Worm (Caenorhabditis elegans) whole organism, L4/young adult: ENCODE data around the gene irld-11.

ENCODE experiments used
- W03F9.2 ChIP-seq: fragments of 150-350 bp; optimal IDR thresholded peaks from 2 replicates; lab custom pipeline; 2014; ENCODE audit warnings: missing biosample characterization, missing genetic modification characterization
- dao-5 ChIP-seq: sonication (generic microtip); optimal IDR thresholded peaks from 2 replicates; lab custom pipeline; 2016; ENCODE audit warnings: missing genotype, missing genetic modification characterization, moderate library complexity, missing compliant biosample characterization
- him-1 ChIP-seq: sonication (generic microtip); optimal IDR thresholded peaks from 2 replicates; lab custom pipeline; 2016; ENCODE audit warnings: missing genotype, missing genetic modification reagents, missing genetic modification characterization, missing compliant biosample characterization

irld-11 gene

DNA sequence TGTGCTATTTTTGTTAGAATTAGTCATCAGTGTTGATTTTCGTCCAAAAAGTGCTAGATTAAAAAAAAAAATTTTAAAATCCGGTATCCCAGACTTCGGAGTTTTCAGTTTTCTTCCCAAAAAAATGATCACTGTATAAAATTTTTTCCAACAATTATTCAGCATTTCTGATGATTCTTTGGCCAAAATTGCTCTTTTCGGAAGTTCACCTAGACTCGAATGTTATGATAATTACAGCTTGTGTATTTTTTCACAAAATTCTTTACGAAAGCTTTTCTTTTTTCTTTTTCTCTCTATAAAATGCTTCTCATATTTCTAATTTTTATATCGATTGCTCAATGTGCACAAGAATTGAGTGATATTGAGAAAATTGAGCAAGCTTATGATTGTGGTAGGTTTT lies 23.2 kb upstream of the irld-11 start, which contains the start of gene irld-17:
Gene irld-17, plus strand, starts transcription at position 301 of the 400 bp plus-strand sequence.
- TF ChIP-seq dao-5 (no peak), W03F9.2 (no peak), him-1 (tag; lab: Kevin White, UChicago) (no peak)

DNA sequence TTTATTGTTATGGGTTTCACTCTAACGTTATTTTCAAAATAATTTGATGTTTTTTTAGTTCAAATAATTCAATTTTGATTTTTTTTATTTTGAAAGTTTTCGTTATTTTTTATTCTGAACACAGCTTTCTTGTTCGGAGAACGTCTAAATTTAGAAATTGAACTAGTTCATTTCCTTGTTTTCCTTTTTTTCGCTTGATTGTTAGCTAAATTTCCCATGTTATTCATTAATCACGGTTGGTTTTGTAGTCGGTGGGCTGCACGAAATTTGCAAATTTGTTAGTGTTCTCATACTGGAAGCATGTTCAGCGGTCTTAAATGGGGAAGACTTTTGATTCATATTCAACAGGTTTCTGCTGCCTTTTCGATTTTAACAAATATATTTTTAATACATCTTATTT lies 19.1 kb upstream of the irld-11 start, which contains the start of gene str-222:
Gene str-222, plus strand, starts transcription at position 301 of the 400 bp plus-strand sequence.
- TF ChIP-seq him-1 (tag; lab: Kevin White, UChicago): no peak
- TF ChIP-seq dao-5: no peak
- no peak for TF ChIP-seq W03F9.2

DNA sequence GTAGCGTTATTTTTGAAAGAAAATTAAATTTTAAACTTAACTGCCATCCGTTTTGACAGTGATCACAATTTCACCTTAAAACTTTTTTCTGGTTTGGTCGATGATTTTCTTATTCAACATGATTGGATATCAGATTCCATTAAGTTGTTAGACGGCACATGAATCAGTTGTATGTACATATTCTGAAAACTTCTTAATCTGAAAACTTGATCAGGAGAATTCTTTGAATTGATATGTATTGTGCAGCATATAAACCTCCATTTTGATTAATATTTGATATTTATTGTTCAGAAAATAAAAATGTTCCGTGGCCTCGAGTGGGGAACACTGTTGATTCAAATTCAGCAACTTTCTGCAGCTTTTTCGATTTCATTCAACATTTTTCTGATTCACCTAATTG lies 14.9 kb upstream of the irld-11 start, which contains the start of gene str-221:
Gene str-221, plus strand, starts transcription at position 301 of the 400 bp plus-strand sequence.
- TF ChIP-seq him-1 (tag; lab: Kevin White, UChicago) (no peak), dao-5 (no peak), W03F9.2 (no peak)

DNA sequence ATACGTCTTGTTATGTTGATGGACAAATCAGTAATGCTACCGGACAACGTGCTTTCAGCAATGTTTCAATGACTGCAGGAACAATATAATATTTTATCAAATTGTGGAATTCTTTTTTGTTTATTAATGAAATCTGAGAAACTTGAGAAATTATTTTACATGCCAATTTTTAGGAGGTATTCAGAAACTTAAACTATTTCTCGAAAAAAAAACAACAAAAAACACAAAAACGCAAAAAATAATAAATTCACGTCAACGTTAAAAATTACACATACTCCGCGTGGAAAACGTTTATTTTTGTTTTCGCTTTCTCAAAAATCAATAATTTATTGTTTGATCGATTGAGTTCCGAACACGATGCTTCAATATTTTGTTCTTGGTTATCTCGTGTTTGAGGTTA lies 12.7 kb upstream of the irld-11 start, which contains the start of gene Y46H3D.1:
Gene Y46H3D.1, plus strand, starts transcription at position 301 of the 400 bp plus-strand sequence.
- no peak for TF ChIP-seq W03F9.2

DNA sequence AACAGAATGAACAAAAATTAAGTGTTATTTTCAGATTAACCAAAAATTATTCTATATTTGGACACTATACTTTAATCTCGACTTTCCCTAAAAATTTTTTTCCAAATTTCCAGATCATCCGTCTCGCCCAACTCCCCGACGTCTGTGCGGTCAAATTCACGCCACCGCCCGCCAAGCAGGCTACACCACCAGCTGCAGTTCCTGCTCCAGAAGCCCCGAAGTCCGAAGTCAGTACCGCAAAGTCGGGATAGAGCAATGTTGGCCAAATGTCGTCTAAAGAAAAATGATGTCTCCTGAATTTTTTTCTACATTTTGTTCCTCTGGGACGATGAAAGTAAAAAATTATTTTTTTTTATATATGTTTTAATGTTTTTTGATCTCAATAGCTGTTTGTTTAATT lies 12.2 kb upstream of the irld-11 start:
- TF ChIP-seq him-1 (tag; lab: Kevin White, UChicago): no peak
- TF ChIP-seq W03F9.2: no peak
- no peak for TF ChIP-seq dao-5

DNA sequence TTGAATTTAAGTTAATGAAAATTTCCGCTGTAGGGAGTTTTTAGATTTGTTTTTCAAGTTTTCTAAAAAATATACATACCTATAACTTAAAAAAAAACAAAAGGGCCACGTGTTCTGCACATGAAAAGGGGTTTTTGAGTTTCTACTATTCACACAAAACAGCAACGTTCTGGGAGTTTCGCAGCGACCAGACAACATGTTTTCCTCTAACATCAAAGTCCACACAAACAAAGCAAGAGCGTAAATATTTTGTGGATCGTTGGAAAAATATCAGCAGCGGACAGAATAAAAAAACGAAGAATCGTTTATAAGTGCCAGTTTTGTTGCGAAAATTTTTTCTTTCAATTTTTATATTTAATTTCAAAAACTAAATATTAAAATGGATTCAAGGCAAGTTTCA lies 11.1 kb upstream of the irld-11 start, which contains the start of gene alh-2:
Gene alh-2, plus strand, starts transcription at position 284 of the 400 bp plus-strand sequence.
- TF ChIP-seq W03F9.2 (no peak), him-1 (tag; lab: Kevin White, UChicago) (no peak), dao-5 (no peak)

DNA sequence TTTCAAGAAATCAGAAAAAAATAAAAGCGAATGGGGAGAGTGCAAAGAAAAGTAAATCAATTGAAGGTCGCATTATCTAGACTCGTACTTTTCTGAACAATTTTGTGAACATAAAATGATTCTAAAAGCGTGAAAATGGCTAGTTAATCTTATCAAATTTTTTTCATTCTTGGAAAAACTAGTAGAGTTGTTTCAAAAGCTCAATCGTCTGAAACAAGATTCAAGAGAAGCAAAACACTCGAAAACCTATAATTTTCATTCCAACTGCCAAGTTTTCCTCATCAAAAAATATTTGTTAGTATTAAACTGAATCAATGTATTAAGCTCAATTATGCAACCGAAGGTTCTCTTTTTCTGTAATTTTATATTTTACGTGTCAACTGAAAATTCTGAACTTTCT lies 6.9 kb upstream of the irld-11 start, which contains the start of gene irld-45:
Gene irld-45, plus strand, starts transcription at position 301 of the 400 bp plus-strand sequence.
- TF ChIP-seq W03F9.2 (no peak), dao-5 (no peak), him-1 (tag; lab: Kevin White, UChicago) (no peak)

DNA sequence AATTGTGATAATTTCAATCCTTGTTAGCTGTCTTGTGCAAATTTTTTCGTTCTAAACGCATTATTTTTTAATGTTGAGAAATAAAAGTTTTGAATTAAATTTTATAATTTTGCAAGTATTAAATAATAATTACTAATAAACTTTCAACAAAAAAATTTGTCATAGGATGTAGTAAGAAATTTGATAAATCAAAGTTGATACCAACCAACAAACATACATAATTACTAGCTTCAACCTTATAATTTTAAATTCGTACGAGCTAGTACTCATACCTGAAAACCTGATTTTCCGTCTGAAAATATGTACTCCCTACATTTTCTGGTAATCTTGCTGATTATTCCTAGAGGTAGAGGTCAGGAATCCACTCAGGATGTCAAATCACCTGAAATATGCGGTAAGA lies 3.9 kb upstream of the irld-11 start, which contains the start of gene irld-44:
Gene irld-44, plus strand, starts transcription at position 301 of the 400 bp plus-strand sequence.
- TF ChIP-seq W03F9.2 (no peak), dao-5 (no peak), him-1 (tag; lab: Kevin White, UChicago) (no peak)

DNA sequence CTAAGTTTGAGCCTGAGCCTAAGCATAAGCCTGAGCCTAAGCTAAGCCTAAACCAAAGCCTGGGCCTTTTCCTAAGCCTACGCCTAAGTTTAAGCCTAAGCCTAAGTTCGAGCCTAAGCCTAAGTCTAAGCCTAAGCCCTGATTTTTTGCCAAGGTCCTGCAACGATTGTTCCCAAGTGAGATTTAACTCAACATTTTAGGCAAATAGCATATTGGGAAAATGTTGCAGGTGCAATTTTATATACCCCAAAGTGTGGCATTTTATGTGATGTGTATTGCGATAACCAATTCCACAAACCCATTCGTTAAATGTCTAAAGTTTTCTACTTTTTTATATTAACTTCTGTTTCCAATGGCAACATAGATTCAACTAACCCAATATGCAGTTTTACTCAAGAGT lies 7.3 kb downstream of the irld-11 start, which contains the start of gene irld-40:
Gene irld-40, plus strand, starts transcription at position 301 of the 400 bp plus-strand sequence.
- TF ChIP-seq him-1 (tag; lab: Kevin White, UChicago) (no peak), W03F9.2 (no peak), dao-5 (no peak)

DNA sequence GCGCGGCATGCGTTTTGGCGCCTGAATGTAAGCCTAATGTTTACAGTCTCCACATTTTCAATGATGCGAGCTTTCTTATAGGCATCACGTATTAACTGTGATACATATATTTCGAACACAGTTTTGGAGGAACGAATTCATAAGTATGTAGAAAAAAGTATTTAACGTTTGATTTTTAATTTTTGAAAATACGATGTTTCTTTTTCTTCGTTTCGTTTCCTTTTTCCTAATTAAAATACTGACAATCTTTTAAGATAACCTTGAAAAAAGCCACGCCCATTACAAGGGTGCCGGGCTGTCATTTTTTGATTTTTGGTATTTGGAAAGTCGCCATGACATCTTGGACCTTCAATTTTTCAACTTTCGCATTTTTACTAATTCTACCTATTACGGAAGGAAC lies 10.0 kb downstream of the irld-11 start, which contains the start of gene K04F1.9:
Gene K04F1.9, plus strand, starts transcription at position 301 of the 400 bp plus-strand sequence.
- TF ChIP-seq dao-5 (no peak), him-1 (tag; lab: Kevin White, UChicago) (no peak), W03F9.2 (no peak)

DNA sequence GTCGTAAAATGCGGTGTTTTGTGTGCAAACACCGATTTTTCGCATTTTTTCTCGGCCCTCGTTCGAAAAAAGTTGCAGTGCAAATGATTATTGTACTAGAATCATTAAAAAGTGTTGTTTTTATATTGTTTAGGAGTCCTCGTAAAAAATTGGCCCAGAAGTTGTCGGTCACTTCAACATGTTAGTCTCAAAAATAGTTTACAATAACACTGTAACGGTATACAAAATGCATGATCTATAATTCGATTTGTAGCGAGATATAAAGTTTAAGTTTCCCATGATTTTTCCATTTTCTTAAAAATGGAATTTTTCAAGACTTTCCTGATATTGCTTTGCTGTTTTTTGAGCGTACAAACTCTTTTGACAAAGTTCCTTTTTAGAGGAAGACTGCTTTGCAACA lies 12.0 kb downstream of the irld-11 start, which contains the start of gene K04F1.8:
Gene K04F1.8, plus strand, starts transcription at position 301 of the 400 bp plus-strand sequence.
- no peak for TF ChIP-seq him-1 (tag; lab: Kevin White, UChicago)
- no peak for TF ChIP-seq W03F9.2
- no peak for TF ChIP-seq dao-5

DNA sequence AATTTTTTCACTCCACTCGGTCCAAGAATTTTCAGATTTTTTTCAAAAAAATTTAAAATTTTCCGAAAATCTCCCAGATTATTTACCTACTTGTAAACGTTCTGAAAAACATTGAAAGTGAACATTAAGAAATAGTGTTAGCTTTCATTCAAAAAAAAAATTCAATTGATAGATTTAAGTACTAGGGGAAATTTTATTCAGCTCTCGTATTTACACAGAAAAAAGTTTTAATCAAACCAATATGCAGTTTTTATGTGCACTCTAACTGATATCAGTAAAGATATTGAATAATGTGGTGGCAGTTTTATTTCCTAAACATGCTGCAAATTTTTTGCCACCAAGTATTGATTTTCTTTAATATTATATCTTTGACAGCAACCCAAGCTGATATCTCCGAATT lies 13.3 kb downstream of the irld-11 start, which contains the start of gene irld-42:
Gene irld-42, plus strand, starts transcription at position 301 of the 400 bp plus-strand sequence.
- TF ChIP-seq dao-5: no peak
- TF ChIP-seq him-1 (tag; lab: Kevin White, UChicago): no peak
- TF ChIP-seq W03F9.2: no peak

DNA sequence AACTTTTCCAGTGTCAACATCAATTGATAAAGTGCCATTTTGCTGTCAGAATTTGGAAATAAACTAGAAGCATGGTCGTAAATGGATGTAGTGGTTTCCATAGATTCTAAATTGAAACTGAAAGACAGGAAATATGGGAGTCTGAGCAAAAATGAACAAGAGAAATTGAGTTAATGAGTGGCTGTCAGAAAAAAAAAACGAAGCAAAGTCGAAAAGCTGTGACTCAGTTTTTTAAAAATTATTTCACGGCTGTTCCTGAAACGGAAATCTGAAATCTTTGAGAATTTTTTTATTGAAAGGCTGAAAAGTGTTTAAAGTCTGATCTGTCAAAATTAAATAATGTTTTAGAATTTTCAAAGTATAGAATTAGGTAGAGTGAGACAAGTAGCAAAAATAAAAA lies 23.3 kb downstream of the irld-11 start, which contains the start of gene srw-98:
Gene srw-98, minus strand, starts transcription at position 101 of the 400 bp plus-strand sequence.
- TF ChIP-seq him-1 (tag; lab: Kevin White, UChicago) (no peak), W03F9.2 (no peak), dao-5 (no peak)

DNA sequence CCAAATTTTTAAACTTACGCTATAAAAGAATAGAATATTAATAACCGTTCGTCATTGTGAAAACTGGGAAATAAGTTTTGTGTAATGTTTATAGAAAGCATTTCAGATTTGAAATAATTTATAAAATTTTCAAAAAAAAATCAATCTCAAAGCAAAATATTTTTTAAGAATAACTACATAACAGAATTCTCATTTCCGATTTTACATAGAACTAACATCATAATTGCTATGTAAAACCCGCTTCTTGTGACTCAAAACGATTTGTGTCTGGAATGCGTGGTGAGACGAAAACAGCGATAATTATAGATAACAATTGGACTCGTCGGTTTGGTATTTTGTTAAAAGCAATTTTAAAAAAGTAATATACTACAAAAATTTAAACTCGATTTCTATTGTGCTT lies 25.8 kb downstream of the irld-11 start, which contains the start of gene srw-91:
Gene srw-91, minus strand, starts transcription at position 101 of the 400 bp plus-strand sequence.
- no peak for TF ChIP-seq dao-5
- TF ChIP-seq him-1 (tag; lab: Kevin White, UChicago): no peak
- no peak for TF ChIP-seq W03F9.2

DNA sequence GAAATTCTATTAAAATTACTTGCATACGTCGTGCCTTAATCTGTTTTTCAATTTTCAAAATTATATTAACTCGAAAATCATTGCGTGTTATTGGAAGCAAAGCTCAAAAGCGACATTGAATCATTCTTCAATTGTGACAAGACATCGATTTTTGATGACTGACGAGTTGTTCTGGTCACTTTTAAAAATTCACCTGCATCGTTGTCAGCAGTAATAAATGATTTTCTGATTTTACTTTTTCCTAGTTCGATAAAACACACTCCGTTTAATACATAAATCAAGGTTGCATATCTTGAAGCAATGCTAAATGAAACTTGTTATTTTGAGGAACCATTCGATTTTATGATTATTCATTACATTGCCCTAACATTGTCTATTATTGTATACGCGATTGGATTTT lies 27.3 kb downstream of the irld-11 start, which contains the start of gene srh-3:
Gene srh-3, plus strand, starts transcription at position 301 of the 400 bp plus-strand sequence.
- TF ChIP-seq dao-5 (no peak), him-1 (tag; lab: Kevin White, UChicago) (no peak), W03F9.2 (no peak)
